Worm (Caenorhabditis elegans) whole organism, early embryonic: ENCODE data around the gene ceh-82.
"Not testable (repeated sequence)": the region's sequence is repeated elsewhere in the genome, so short reads cannot be mapped to it uniquely, and the experiment has no call there.

Experiments
- B0310.2 ChIP-seq: sonication (generic microtip); optimal IDR thresholded peaks from 2 replicates; lab custom pipeline; 2016; ENCODE audit warnings: mild to moderate bottlenecking, missing genetic modification characterization, missing compliant biosample characterization
- F13C5.2 ChIP-seq: sonication (generic microtip); optimal IDR thresholded peaks from 2 replicates; lab custom pipeline; 2017; ENCODE audit warnings: mild to moderate bottlenecking, missing genetic modification characterization, inconsistent platforms, missing compliant biosample characterization
- aly-1 ChIP-seq: sonication (generic microtip); optimal IDR thresholded peaks from 2 replicates; lab custom pipeline; 2016; ENCODE audit warnings: missing genetic modification characterization, missing compliant biosample characterization
- ama-1 ChIP-seq: fragments of 150-350 bp; optimal IDR thresholded peaks from 2 replicates; lab custom pipeline; 2014
- ceh-13 ChIP-seq: fragments of 200-800 bp; sonication (Bioruptor generic); optimal IDR thresholded peaks from 2 replicates; lab custom pipeline; 2018; ENCODE audit warnings: mild to moderate bottlenecking, missing genetic modification characterization, missing compliant biosample characterization
- ceh-36 ChIP-seq: sonication (generic microtip); optimal IDR thresholded peaks from 2 replicates; lab custom pipeline; 2016; ENCODE audit warnings: missing genetic modification characterization, inconsistent platforms, missing compliant biosample characterization
- ets-7 ChIP-seq: sonication (generic microtip); optimal IDR thresholded peaks from 2 replicates; lab custom pipeline; 2016; ENCODE audit warnings: missing genotype, missing genetic modification characterization, missing compliant biosample characterization
- flt-1 ChIP-seq: fragments of 200-800 bp; sonication (Bioruptor generic); IDR thresholded peaks from 2 replicates; pipeline ENCODE4 v1.3.6; 2022; ENCODE audit warnings: missing genetic modification characterization, missing compliant biosample characterization
- hmbx-1 ChIP-seq: sonication (generic microtip); optimal IDR thresholded peaks from 2 replicates; lab custom pipeline; 2016; ENCODE audit warnings: mild to moderate bottlenecking, missing genetic modification characterization, missing compliant biosample characterization
- hmg-4 ChIP-seq: fragments of 200-800 bp; sonication (Bioruptor generic); optimal IDR thresholded peaks from 2 replicates; lab custom pipeline; 2018; ENCODE audit warnings: mild to moderate bottlenecking, missing genetic modification characterization, missing compliant biosample characterization
- hnd-1 ChIP-seq: sonication (generic microtip); optimal IDR thresholded peaks from 2 replicates; lab custom pipeline; 2016; ENCODE audit warnings: missing genetic modification characterization, missing compliant biosample characterization
- pes-1 ChIP-seq: fragments of 200-800 bp; sonication (Bioruptor generic); IDR thresholded peaks from 2 replicates; pipeline ENCODE4 v1.3.6; 2022; ENCODE audit warnings: missing genetic modification reagents, missing genetic modification characterization, missing compliant biosample characterization
- scrt-1 ChIP-seq: fragments of 200-800 bp; sonication (Bioruptor generic); IDR thresholded peaks from 2 replicates; pipeline ENCODE4 v1.3.6; 2022; ENCODE audit warnings: missing genetic modification characterization, missing compliant biosample characterization
- sea-1 ChIP-seq: fragments of 200-800 bp; sonication (Bioruptor generic); conservative IDR thresholded peaks from 2 replicates; pipeline ENCODE4 v1.3.6; 2022; ENCODE audit warnings: missing genetic modification characterization, missing compliant biosample characterization
- tbx-11 ChIP-seq: fragments of 200-800 bp; sonication (Bioruptor generic); IDR thresholded peaks from 2 replicates; pipeline ENCODE4 v1.3.6; 2022; ENCODE audit warnings: missing genetic modification characterization, missing compliant biosample characterization
- tbx-37 ChIP-seq: fragments of 200-800 bp; sonication (Bioruptor generic); conservative IDR thresholded peaks from 2 replicates; pipeline ENCODE4 v1.3.6; 2022; ENCODE audit warnings: missing genetic modification reagents, missing genetic modification characterization, missing compliant biosample characterization
- tra-4 ChIP-seq: sonication (generic microtip); optimal IDR thresholded peaks from 2 replicates; lab custom pipeline; 2017; ENCODE audit warnings: missing genetic modification characterization, missing compliant biosample characterization

The ceh-82 gene

DNA sequence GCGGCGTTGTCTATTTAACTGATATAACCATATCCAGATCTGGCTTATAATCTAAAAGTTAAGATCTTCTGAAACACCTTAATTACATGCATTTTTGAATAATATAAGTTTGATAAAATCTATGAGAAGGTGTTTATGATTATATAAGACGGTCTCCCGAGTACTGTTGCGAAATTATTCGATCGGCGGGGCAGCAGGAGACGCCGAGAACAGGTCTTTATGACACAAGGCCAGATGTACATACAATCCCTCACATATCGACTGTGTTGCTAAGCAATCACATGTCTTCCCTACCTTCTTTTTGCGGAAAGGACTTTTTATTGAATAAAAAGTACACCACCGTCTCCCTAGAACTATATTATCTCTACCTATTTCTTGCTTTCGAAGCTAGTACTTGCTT, 24.6 kb downstream of the ceh-82 start, which contains the start of gene fbxb-53:
TSS of gene fbxb-53 (plus strand) at position 301 of the 400 bp plus-strand sequence.
- TF ChIP-seq pes-1 (GFP tag; lab: Robert Waterston, UW), result no peak
- TF ChIP-seq ceh-13 (GFP tag; lab: Kevin White, UChicago), result no peak
- no peak for TF ChIP-seq B0310.2
- TF ChIP-seq sea-1 (GFP tag; lab: Robert Waterston, UW), result no peak
- TF ChIP-seq tbx-11, result no peak
- TF ChIP-seq aly-1, result no peak
- TF ChIP-seq hmg-4, result no peak
- TF ChIP-seq ceh-36 (tag; lab: Kevin White, UChicago), result no peak
- no peak for TF ChIP-seq ama-1 (lab: Kevin White, UChicago)

DNA sequence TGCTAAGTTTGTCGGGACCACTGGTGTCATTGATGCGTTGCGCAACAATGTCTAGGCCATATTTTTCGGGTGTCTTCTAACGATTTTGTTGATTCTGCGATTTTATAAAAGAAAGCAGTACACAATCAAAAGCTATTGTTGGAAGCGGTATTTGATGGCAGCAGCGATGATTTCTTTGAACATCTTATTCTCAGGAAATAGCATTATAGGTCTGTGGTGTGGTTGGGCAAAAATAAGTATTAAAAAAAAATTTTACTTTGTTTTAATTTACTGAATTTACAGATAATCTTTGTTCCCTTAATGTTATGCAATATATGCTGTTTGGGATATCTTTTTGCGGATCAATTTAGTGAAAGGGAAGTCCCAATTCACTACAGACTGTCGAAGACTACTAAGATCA, 25.0 kb downstream of the ceh-82 start, which contains the start of gene F36H5.10:
TSS of gene F36H5.10 (plus strand) at position 301 of the 400 bp plus-strand sequence.
- TF ChIP-seq hmg-4 (no peak), F13C5.2 (tag; lab: Kevin White, UChicago) (no peak), ets-7 (tag; lab: Kevin White, UChicago) (no peak), tra-4 (tag; lab: Kevin White, UChicago) (no peak), hmbx-1 (no peak), sea-1 (GFP tag; lab: Robert Waterston, UW) (no peak)

DNA sequence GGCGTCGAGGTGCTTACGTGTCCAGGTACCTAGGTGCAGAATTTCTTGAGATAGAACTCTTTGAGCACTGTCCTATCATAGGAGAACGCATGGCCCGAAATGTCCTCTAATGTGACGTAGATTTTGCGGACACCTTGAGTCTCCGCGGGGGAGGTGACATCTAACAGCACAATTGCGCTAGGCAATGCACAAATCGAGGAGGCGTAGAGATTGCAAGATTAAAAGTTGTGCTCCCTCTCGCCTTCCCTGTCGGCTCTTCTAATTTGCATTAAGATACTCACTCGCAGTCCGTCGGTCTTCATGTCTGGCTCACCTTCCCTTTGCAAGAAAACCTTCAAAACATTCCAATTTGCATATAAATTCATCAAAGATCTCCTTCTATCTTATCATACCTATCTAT, 27.6 kb downstream of the ceh-82 start, which contains the start of gene F36H5.18:
TSS of gene F36H5.18 (plus strand) at position 301 of the 400 bp plus-strand sequence.
- TF ChIP-seq scrt-1 (GFP tag; lab: Robert Waterston, UW) (no peak), hnd-1 (tag; lab: Kevin White, UChicago) (no peak), ceh-13 (GFP tag; lab: Kevin White, UChicago) (no peak), hmg-4 (no peak), tbx-37 (GFP tag; lab: Robert Waterston, UW) (no peak), sea-1 (GFP tag; lab: Robert Waterston, UW) (no peak), tbx-11 (no peak), B0310.2 (no peak), ets-7 (tag; lab: Kevin White, UChicago) (no peak), hmbx-1 (no peak), aly-1 (no peak), ceh-36 (tag; lab: Kevin White, UChicago) (no peak), tra-4 (tag; lab: Kevin White, UChicago) (no peak), flt-1 (GFP tag; lab: Robert Waterston, UW) (no peak), pes-1 (GFP tag; lab: Robert Waterston, UW) (no peak), F13C5.2 (tag; lab: Kevin White, UChicago) (no peak), ama-1 (lab: Kevin White, UChicago) (no peak)

DNA sequence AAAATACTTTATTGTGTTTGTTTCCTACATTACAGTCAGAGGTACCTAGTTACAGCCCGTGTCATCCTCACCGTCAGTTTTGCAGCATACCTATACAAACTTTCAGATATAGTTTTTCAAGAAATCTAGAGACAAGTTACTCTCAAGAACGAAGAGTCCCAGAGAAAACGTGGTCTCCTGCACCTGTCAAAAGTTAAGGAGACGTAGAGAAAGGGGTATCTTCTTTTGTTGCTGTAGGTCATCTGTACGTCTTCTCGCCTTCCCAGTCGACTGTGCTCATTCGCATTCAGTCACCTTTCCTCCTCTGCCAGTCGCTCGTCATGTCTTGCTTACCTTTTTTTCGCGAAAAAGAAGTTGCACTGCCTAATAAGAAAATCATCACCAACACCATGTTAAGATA, 29.5 kb downstream of the ceh-82 start, which contains the start of gene F36H5.4:
TSS of gene F36H5.4 (plus strand) at position 301 of the 400 bp plus-strand sequence.
- TF ChIP-seq F13C5.2 (tag; lab: Kevin White, UChicago), result no peak
- no peak for TF ChIP-seq tbx-11
- TF ChIP-seq ama-1 (lab: Kevin White, UChicago), result no peak
- TF ChIP-seq hmbx-1, result no peak
- no peak for TF ChIP-seq ceh-36 (tag; lab: Kevin White, UChicago)
- TF ChIP-seq ceh-13 (GFP tag; lab: Kevin White, UChicago), result no peak
- no peak for TF ChIP-seq B0310.2
- TF ChIP-seq tra-4 (tag; lab: Kevin White, UChicago), result no peak
- no peak for TF ChIP-seq ets-7 (tag; lab: Kevin White, UChicago)
- no peak for TF ChIP-seq flt-1 (GFP tag; lab: Robert Waterston, UW)

DNA sequence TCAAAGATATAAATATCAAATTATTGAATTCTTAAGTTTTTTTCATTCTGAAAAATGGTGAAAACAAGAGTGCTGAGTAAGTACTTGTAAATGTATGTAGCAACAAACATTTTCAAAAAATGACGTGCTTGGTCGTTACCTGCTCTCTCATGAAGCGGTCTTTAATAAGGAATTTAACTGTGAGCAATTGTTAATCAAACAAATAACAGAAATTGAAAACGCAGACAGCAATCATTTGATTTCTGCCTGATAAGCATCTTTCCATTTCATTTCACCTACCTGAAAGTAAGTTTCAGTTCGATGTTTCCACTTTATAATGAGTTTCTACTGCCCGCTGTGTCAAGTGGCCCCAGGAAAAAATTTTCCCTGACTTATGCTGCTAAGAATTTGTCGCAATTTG, 31.0 kb downstream of the ceh-82 start, which contains the start of gene math-28:
TSS of gene math-28 (plus strand) at position 301 of the 400 bp plus-strand sequence.
- TF ChIP-seq F13C5.2 (tag; lab: Kevin White, UChicago), result no peak
- no peak for TF ChIP-seq B0310.2
- TF ChIP-seq ceh-13 (GFP tag; lab: Kevin White, UChicago), result no peak
- no peak for TF ChIP-seq flt-1 (GFP tag; lab: Robert Waterston, UW)
- no peak for TF ChIP-seq ama-1 (lab: Kevin White, UChicago)
- no peak for TF ChIP-seq sea-1 (GFP tag; lab: Robert Waterston, UW)
- TF ChIP-seq hmbx-1, result no peak
- no peak for TF ChIP-seq aly-1
- no peak for TF ChIP-seq hnd-1 (tag; lab: Kevin White, UChicago)
- no peak for TF ChIP-seq tra-4 (tag; lab: Kevin White, UChicago)
- no peak for TF ChIP-seq hmg-4
- TF ChIP-seq tbx-37 (GFP tag; lab: Robert Waterston, UW), result no peak
- no peak for TF ChIP-seq pes-1 (GFP tag; lab: Robert Waterston, UW)
- no peak for TF ChIP-seq ceh-36 (tag; lab: Kevin White, UChicago)
- TF ChIP-seq scrt-1 (GFP tag; lab: Robert Waterston, UW), result no peak
- no peak for TF ChIP-seq ets-7 (tag; lab: Kevin White, UChicago)
- no peak for TF ChIP-seq tbx-11

DNA sequence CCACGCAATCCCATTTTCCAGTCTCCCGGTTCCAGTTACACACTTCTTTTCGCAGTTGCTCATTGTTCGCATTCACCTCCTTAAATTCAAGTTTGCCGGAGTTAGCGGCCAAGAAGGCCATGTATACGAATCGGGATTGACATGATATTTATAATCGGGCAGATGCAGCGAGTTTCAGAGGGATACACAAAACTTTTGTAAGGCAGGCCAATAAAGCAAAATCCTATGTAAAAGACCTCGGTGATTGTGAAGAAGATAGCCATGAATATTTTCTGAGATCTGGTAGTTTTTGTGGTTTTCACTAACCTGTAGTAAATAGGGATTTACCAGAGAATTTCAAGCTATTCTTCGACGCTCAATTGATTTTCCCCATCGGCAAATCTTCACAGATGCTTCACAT, 34.7 kb downstream of the ceh-82 start:
- TF ChIP-seq tbx-37 (GFP tag; lab: Robert Waterston, UW), result no peak
- no peak for TF ChIP-seq ceh-36 (tag; lab: Kevin White, UChicago)
- TF ChIP-seq ceh-13 (GFP tag; lab: Kevin White, UChicago), result no peak
- no peak for TF ChIP-seq tbx-11

DNA sequence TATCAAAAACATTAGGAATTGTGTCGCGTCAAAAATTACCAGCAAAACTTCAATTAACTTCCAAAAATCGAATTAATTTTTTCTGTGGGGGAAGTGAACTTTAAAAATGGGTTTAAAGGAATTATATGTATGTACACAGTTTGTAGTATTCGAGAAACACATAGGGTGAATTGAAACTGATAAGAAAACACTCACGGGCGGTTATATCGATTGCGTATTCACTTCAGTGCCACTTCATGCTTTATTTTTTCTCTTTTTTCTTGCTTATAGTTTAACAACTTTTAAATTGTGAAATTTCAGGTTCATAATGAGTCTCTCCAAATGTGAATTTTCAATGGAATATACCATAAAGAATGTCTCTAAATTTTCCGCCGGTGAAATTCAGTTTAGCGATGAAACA, 39.3 kb downstream of the ceh-82 start, which contains the start of gene math-26:
TSS of gene math-26 (plus strand) at position 301 of the 400 bp plus-strand sequence.
- TF ChIP-seq sea-1 (GFP tag; lab: Robert Waterston, UW); pes-1 (GFP tag; lab: Robert Waterston, UW); ceh-13 (GFP tag; lab: Kevin White, UChicago): not testable (repeated sequence)

DNA sequence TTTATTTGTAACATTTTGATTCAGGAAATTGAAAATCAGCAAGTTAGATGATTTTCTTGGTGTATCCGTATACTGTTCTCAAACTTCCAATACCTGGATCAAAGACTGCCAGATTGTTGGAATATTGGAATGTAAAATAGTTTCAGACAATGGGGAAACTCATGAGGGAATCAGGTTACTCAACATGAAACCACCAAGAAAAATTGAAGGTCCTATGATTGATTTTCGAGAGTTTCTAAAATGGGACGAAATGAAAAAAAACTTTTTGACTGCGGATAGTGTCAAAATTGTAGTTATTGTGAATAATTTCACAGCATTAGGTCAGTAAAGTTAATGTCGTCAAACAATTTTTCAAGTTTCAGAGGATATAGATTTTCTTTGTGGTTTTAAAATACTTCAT, 39.8 kb downstream of the ceh-82 start, which contains the start of gene math-3:
TSS of gene math-3 (plus strand) at position 301 of the 400 bp plus-strand sequence.
- TF ChIP-seq ama-1 (lab: Kevin White, UChicago), result no peak
- TF ChIP-seq flt-1 (GFP tag; lab: Robert Waterston, UW), result no peak
- no peak for TF ChIP-seq ets-7 (tag; lab: Kevin White, UChicago)
- TF ChIP-seq tbx-11, result no peak
- TF ChIP-seq ceh-13 (GFP tag; lab: Kevin White, UChicago), result no peak
- no peak for TF ChIP-seq hmg-4
- TF ChIP-seq hnd-1 (tag; lab: Kevin White, UChicago), result no peak
